Worm (Caenorhabditis elegans): Measurements from ENCODE around the gene hsp-1.

The hsp-1 gene

ce11 chrIV:17249691-17250181, 29.0 kb upstream of the hsp-1 start, which contains the start of gene eelo-2 (continued):
- TF ChIP-seq pag-3 (tag; optimal IDR thresholded peaks at IDR 0.05; ENCODE audit: borderline replicate concordance), result no peak
- peak; percentile 47 for TF ChIP-seq lim-6 (tag; optimal IDR thresholded peaks at IDR 0.05)
- no peak for TF ChIP-seq pha-2 (tag; optimal IDR thresholded peaks at IDR 0.05)
- TF ChIP-seq dve-1 (tag; optimal IDR thresholded peaks at IDR 0.05), result peak; percentile 88
- no peak for TF ChIP-seq nhr-232 (tag; optimal IDR thresholded peaks at IDR 0.05)
- TF ChIP-seq che-1 (tag; optimal IDR thresholded peaks at IDR 0.05), result no peak
- TF ChIP-seq hlh-30 (tag; optimal IDR thresholded peaks at IDR 0.05; ENCODE audit: insufficient read depth), result peak; percentile 60
- peak; percentile 63 for TF ChIP-seq unc-86 (tag; optimal IDR thresholded peaks at IDR 0.05)
- peak; percentile 49 for TF ChIP-seq ceh-2 (tag; optimal IDR thresholded peaks at IDR 0.05)
- no peak for TF ChIP-seq ceh-22 (tag; optimal IDR thresholded peaks at IDR 0.05)
- TF ChIP-seq fkh-10 (GFP tag; optimal IDR thresholded peaks at IDR 0.05), result peak; percentile 57
- TF ChIP-seq rnt-1 (tag; optimal IDR thresholded peaks at IDR 0.05), result peak; percentile 68
- no peak for TF ChIP-seq hlh-13 (GFP tag; optimal IDR thresholded peaks at IDR 0.05)
- no peak for TF ChIP-seq sox-4 (tag; optimal IDR thresholded peaks at IDR 0.05)
- peak; percentile 54 for TF ChIP-seq gmeb-2 (tag; optimal IDR thresholded peaks at IDR 0.05)
- peak; percentile 45 for TF ChIP-seq dmd-4 (tag; optimal IDR thresholded peaks at IDR 0.05; ENCODE audit: borderline replicate concordance)
- TF ChIP-seq K09A11.1 (tag; optimal IDR thresholded peaks at IDR 0.05; ENCODE audit: insufficient read depth), result peak; percentile 40
- TF ChIP-seq ama-1 (optimal IDR thresholded peaks at IDR 0.05), result no peak
- TF ChIP-seq ceh-45 (GFP tag; IDR thresholded peaks at IDR 0.05), result no peak
- TF ChIP-seq hlh-6 (tag; optimal IDR thresholded peaks at IDR 0.05), result no peak
- TF ChIP-seq ttx-3 (tag; optimal IDR thresholded peaks at IDR 0.05), result peak; percentile 6
- TF ChIP-seq syd-9 (tag; optimal IDR thresholded peaks at IDR 0.05), result peak; percentile 22
- peak; percentile 10 for TF ChIP-seq Y22D7AL.16 (tag; optimal IDR thresholded peaks at IDR 0.05)
- TF ChIP-seq ceh-48 (tag; optimal IDR thresholded peaks at IDR 0.05), result peak; percentile 50
- TF ChIP-seq ceh-18 (tag; optimal IDR thresholded peaks at IDR 0.05), result peak; percentile 94
- peak; percentile 61 for TF ChIP-seq pax-1 (tag; optimal IDR thresholded peaks at IDR 0.05)
- peak; percentile 84 for TF ChIP-seq pqm-1 (tag; optimal IDR thresholded peaks at IDR 0.05)
- peak; percentile 37; the same call in 1 of the 2 replicates for TF ChIP-seq unc-3 (GFP tag; conservative IDR thresholded peaks at IDR 0.05)
- peak; percentile 30 for TF ChIP-seq unc-3 (tag; optimal IDR thresholded peaks at IDR 0.05)
- no peak for TF ChIP-seq C38D4.7 (GFP tag; optimal IDR thresholded peaks at IDR 0.05)
- TF ChIP-seq ceh-34 (tag; optimal IDR thresholded peaks at IDR 0.05), result peak; percentile 83
- TF ChIP-seq eyg-1 (tag; optimal IDR thresholded peaks at IDR 0.05), result no peak
- TF ChIP-seq unc-55 (GFP tag; optimal IDR thresholded peaks at IDR 0.05), result peak; percentile 83
- peak; percentile 35 for TF ChIP-seq F13H6.1 (tag; optimal IDR thresholded peaks at IDR 0.05)
- peak; percentile 69 for TF ChIP-seq ztf-16 (tag; optimal IDR thresholded peaks at IDR 0.05)
- TF ChIP-seq pha-4 (tag; optimal IDR thresholded peaks at IDR 0.05), result no peak

ce11 chrIV:17253435-17253834, 25.3 kb upstream of the hsp-1 start:
- TF ChIP-seq pha-2 (tag; optimal IDR thresholded peaks at IDR 0.05) (no peak), pros-1 (tag; optimal IDR thresholded peaks at IDR 0.05) (no peak), lim-6 (tag; optimal IDR thresholded peaks at IDR 0.05) (no peak), unc-3 (GFP tag; conservative IDR thresholded peaks at IDR 0.05) (no peak), unc-3 (tag; optimal IDR thresholded peaks at IDR 0.05) (no peak)

DNA sequence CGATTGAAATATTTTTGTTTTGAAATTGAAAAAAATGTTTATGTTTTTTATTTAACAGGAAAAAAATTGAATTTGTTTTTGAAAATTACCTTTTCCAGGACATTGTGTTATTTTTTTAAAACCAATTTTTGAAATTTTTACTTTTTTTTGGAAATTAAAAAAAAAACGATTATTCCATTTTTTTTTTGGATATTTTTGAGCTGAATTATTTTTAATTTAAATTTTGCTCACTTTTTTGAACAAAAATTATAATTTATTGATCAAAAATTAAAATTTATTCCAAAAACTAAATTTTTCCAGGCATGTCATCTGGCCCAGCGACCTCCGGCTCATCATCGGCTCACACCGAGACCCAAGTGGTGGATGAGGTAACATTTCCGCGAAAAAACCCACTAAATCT, 23.8 kb upstream of the hsp-1 start, which contains the start of gene gtf-2E1:
Gene gtf-2E1 (plus strand): TSS at position 301 of the 400 bp plus-strand sequence.
- no peak for TF ChIP-seq ets-4 (tag; optimal IDR thresholded peaks at IDR 0.05)
- TF ChIP-seq ceh-34 (tag; optimal IDR thresholded peaks at IDR 0.05), result no peak
- no peak for TF ChIP-seq pat-9 (tag; optimal IDR thresholded peaks at IDR 0.05)
- no peak for TF ChIP-seq C38D4.7 (GFP tag; optimal IDR thresholded peaks at IDR 0.05)
- TF ChIP-seq ceh-19 (GFP tag; optimal IDR thresholded peaks at IDR 0.05), result no peak
- no peak for TF ChIP-seq pag-3 (tag; optimal IDR thresholded peaks at IDR 0.05; ENCODE audit: borderline replicate concordance)
- TF ChIP-seq fkh-10 (GFP tag; optimal IDR thresholded peaks at IDR 0.05), result no peak
- TF ChIP-seq ceh-22 (tag; optimal IDR thresholded peaks at IDR 0.05), result no peak
- no peak for TF ChIP-seq ztf-16 (tag; optimal IDR thresholded peaks at IDR 0.05)
- TF ChIP-seq unc-55 (GFP tag; optimal IDR thresholded peaks at IDR 0.05), result no peak
- no peak for TF ChIP-seq pha-4 (tag; optimal IDR thresholded peaks at IDR 0.05)
- TF ChIP-seq ceh-24 (tag; optimal IDR thresholded peaks at IDR 0.05), result no peak
- no peak for TF ChIP-seq ceh-2 (tag; optimal IDR thresholded peaks at IDR 0.05)
- no peak for TF ChIP-seq ama-1 (optimal IDR thresholded peaks at IDR 0.05)
- TF ChIP-seq dve-1 (tag; optimal IDR thresholded peaks at IDR 0.05), result no peak
- TF ChIP-seq ceh-6 (GFP tag; optimal IDR thresholded peaks at IDR 0.05), result no peak
- TF ChIP-seq Y22D7AL.16 (tag; optimal IDR thresholded peaks at IDR 0.05), result no peak
